Fruit fly (Drosophila melanogaster): Measurements from ENCODE around the gene vri.

vri gene

DNA sequence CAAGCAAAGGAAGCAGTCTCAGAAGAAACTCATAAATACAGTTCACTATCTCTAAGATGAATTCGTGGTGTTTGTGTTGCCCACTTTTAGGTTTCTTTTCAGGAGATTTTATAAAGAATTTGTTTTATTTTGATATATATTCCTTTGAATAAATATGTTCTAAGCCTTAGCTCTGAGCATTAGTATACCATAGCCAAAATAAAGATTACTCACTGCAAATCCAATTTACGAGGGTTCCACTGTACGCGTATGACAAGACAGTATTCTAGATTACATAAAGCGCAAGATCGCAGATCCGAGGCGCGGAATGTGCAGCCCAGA is 3.9 kb downstream of the vri start (continued):
- TF ChIP-seq Blimp-1 (GFP tag; optimal IDR thresholded peaks at IDR 0.05) = peak; percentile 55
- peak; percentile 90 for TF ChIP-seq CG11762 (GFP tag; optimal IDR thresholded peaks at IDR 0.05; ENCODE audit: insufficient read depth)
- TF ChIP-seq OdsH (GFP tag; optimal IDR thresholded peaks at IDR 0.05) = peak; percentile 93
- peak; percentile 94 for TF ChIP-seq CG11902 (GFP tag; optimal IDR thresholded peaks at IDR 0.05)
- TF ChIP-seq Smox (GFP tag; optimal IDR thresholded peaks at IDR 0.05) = peak; percentile 94
- TF ChIP-seq CG34406 (GFP tag; optimal IDR thresholded peaks at IDR 0.05) = peak; percentile 92
- peak; percentile 94 for TF ChIP-seq lz (GFP tag; optimal IDR thresholded peaks at IDR 0.05)
- peak; percentile 98 for TF ChIP-seq Ets96B (tag; optimal IDR thresholded peaks at IDR 0.05)
- TF ChIP-seq Eip93F (GFP tag; optimal IDR thresholded peaks at IDR 0.05) = peak; percentile 84
- peak; percentile 91 for TF ChIP-seq CG6163 (GFP tag; IDR thresholded peaks at IDR 0.05)
- TF ChIP-seq CG7368 (GFP tag; optimal IDR thresholded peaks at IDR 0.05) = peak; percentile 87
- peak; percentile 95 for TF ChIP-seq Sox102F (GFP tag; optimal IDR thresholded peaks at IDR 0.05)
- peak; percentile 91 for TF ChIP-seq Eip75B (GFP tag; optimal IDR thresholded peaks at IDR 0.05)
- TF ChIP-seq Hr38 (GFP tag; optimal IDR thresholded peaks at IDR 0.05) = no peak
- no peak for TF ChIP-seq fkh (GFP tag; optimal IDR thresholded peaks at IDR 0.05)
- peak; percentile 89 for TF ChIP-seq Ets21C (GFP tag; optimal IDR thresholded peaks at IDR 0.05)
- peak; percentile 33 for TF ChIP-seq Lpt (GFP tag; optimal IDR thresholded peaks at IDR 0.05)
- peak; percentile 74 for TF ChIP-seq CG32006 (GFP tag; optimal IDR thresholded peaks at IDR 0.05)
- TF ChIP-seq achi (GFP tag; optimal IDR thresholded peaks at IDR 0.05) = peak; percentile 92
- peak; percentile 86 for TF ChIP-seq net (GFP tag; optimal IDR thresholded peaks at IDR 0.05)
- TF ChIP-seq svp (GFP tag) = peak; percentile 92
- peak; percentile 93 for TF ChIP-seq CG1621 (tag; optimal IDR thresholded peaks at IDR 0.05)
- peak; percentile 78 for TF ChIP-seq CG8119 (GFP tag; IDR thresholded peaks at IDR 0.05)
- peak; percentile 53 for TF ChIP-seq CG4318 (GFP tag; optimal IDR thresholded peaks at IDR 0.05)
- no peak for TF ChIP-seq vri (GFP tag; optimal IDR thresholded peaks at IDR 0.05)
- peak; percentile 93 for TF ChIP-seq CG8319 (GFP tag; optimal IDR thresholded peaks at IDR 0.05)
- TF ChIP-seq fd59A (GFP tag; optimal IDR thresholded peaks at IDR 0.05) = peak; percentile 95

DNA sequence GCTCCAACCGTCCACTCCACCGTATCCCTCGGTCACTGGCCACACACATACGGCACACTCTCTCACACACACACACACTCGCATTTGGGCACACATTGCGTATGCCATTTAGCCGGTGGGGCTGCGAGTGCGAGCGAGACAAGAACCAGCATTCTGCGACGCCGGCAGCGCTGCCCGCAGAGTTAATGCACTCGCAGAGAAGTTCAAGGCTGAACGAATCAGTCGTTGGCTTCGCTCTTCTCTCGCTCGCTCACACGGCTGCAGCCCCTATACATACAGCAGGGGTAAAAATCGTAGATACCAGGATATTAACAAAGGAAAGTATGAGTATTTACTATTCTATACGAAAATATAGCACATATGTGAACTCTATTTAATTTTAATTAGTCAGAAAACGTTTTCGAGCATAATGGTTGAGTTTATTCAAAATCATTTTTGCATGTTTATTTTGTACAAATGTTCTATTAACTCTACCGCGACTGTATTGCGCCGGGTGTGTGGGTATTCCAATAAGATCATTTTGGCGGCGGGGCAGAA is 4.3 kb downstream of the vri start:
- TF ChIP-seq spab (GFP tag; optimal IDR thresholded peaks at IDR 0.05) (peak; percentile 93), Hr38 (GFP tag; optimal IDR thresholded peaks at IDR 0.05) (no peak), topi (GFP tag; optimal IDR thresholded peaks at IDR 0.05) (peak; percentile 95), eg (GFP tag; IDR thresholded peaks at IDR 0.05) (peak; percentile 92), Gug (GFP tag; IDR thresholded peaks at IDR 0.05) (peak; percentile 78), salr (GFP tag; optimal IDR thresholded peaks at IDR 0.05) (peak; percentile 82 to 86), CG31627 (GFP tag; optimal IDR thresholded peaks at IDR 0.05) (peak; percentile 95), CG8632 (GFP tag; optimal IDR thresholded peaks at IDR 0.05) (peak; percentile 94), Eip78C (GFP tag) (peak; percentile 98), Sox15 (GFP tag; optimal IDR thresholded peaks at IDR 0.05) (peak; percentile 89), CG11294 (GFP tag; IDR thresholded peaks at IDR 0.05) (peak; percentile 78), Lpt (GFP tag; optimal IDR thresholded peaks at IDR 0.05) (peak; percentile 81), CG9139 (GFP tag; optimal IDR thresholded peaks at IDR 0.05) (peak; percentile 95), CG8319 (GFP tag; optimal IDR thresholded peaks at IDR 0.05) (peak; percentile 85), Eip75B (GFP tag; optimal IDR thresholded peaks at IDR 0.05) (peak; percentile 97), fd59A (GFP tag; optimal IDR thresholded peaks at IDR 0.05) (peak; percentile 95), achi (GFP tag; optimal IDR thresholded peaks at IDR 0.05) (peak; percentile 94), svp (GFP tag) (peak; percentile 99), CG10631 (GFP tag; optimal IDR thresholded peaks at IDR 0.05) (peak; percentile 92), CG32006 (GFP tag; optimal IDR thresholded peaks at IDR 0.05) (peak; percentile 92), CG4318 (GFP tag; optimal IDR thresholded peaks at IDR 0.05) (peak; percentile 80), Met (GFP tag; optimal IDR thresholded peaks at IDR 0.05) (peak; percentile 97), OdsH (GFP tag; optimal IDR thresholded peaks at IDR 0.05) (peak; percentile 94), fd85E (GFP tag; optimal IDR thresholded peaks at IDR 0.05) (peak; percentile 86), CG11902 (GFP tag; optimal IDR thresholded peaks at IDR 0.05) (peak; percentile 86), esn (GFP tag; optimal IDR thresholded peaks at IDR 0.05) (peak; percentile 96), CG16779 (tag; optimal IDR thresholded peaks at IDR 0.05) (peak; percentile 94), net (GFP tag; optimal IDR thresholded peaks at IDR 0.05) (peak; percentile 96), Sox14 (GFP tag; optimal IDR thresholded peaks at IDR 0.05) (peak; percentile 99), CG3919 (GFP tag; optimal IDR thresholded peaks at IDR 0.05) (peak; percentile 95), Sox102F (GFP tag; optimal IDR thresholded peaks at IDR 0.05) (peak; percentile 96), dsx (GFP tag; optimal IDR thresholded peaks at IDR 0.05; ENCODE audit: poor library complexity, severe bottlenecking) (peak; percentile 95), CG6854 (GFP tag; optimal IDR thresholded peaks at IDR 0.05) (peak; percentile 86), CG1621 (tag; optimal IDR thresholded peaks at IDR 0.05) (peak; percentile 94), Smox (GFP tag; optimal IDR thresholded peaks at IDR 0.05) (peak; percentile 94), ss (GFP tag; optimal IDR thresholded peaks at IDR 0.05) (peak; percentile 93 to 97), CG8119 (GFP tag; IDR thresholded peaks at IDR 0.05) (peak; percentile 94)
